Fruit fly (Drosophila melanogaster): Measurements from ENCODE around the gene CG7518.

dm6 chr3R:13032323-13032722 is 34.4 kb downstream of the CG7518 start, which contains the start of gene ry:
- TF ChIP-seq lz (GFP tag; optimal IDR thresholded peaks at IDR 0.05) (no peak), CG11902 (GFP tag; optimal IDR thresholded peaks at IDR 0.05) (no peak), Eip78C (GFP tag) (peak; percentile 22), Sox15 (GFP tag; optimal IDR thresholded peaks at IDR 0.05) (no peak), CG11294 (GFP tag; IDR thresholded peaks at IDR 0.05) (no peak), CG3919 (GFP tag; optimal IDR thresholded peaks at IDR 0.05) (no peak)
